Worm (Caenorhabditis elegans): ENCODE measurements around the gene tos-1.
A peak's percentile ranks its signal among the peaks of the same experiment; 100 is the strongest.

The tos-1 gene

ce11 chrV:9327691-9328090 is 16.3 kb downstream of the tos-1 start:
- TF ChIP-seq daf-16 (GFP tag; optimal IDR thresholded peaks at IDR 0.05) = no peak
- TF ChIP-seq daf-16 (tag; optimal IDR thresholded peaks at IDR 0.05) = peak; percentile 37
- TF ChIP-seq mdl-1 (tag; optimal IDR thresholded peaks at IDR 0.05) = peak in 1 of 2 experiments; percentile 28
- peak; percentile 69 for TF ChIP-seq hlh-11 (tag; optimal IDR thresholded peaks at IDR 0.05)
- TF ChIP-seq nhr-11 (tag; optimal IDR thresholded peaks at IDR 0.05) = peak; percentile 1
- TF ChIP-seq nhr-48 (tag; optimal IDR thresholded peaks at IDR 0.05) = peak; percentile 88
- no peak for TF ChIP-seq ztf-7 (tag; optimal IDR thresholded peaks at IDR 0.05)
- peak; percentile 39; the same call in 1 of the 2 replicates for TF ChIP-seq ceh-20 (GFP tag; IDR thresholded peaks at IDR 0.05)
- peak in 1 of 2 experiments; percentile 90 for TF ChIP-seq unc-62 (GFP tag; optimal IDR thresholded peaks at IDR 0.05 in 1 of 2)
- no peak for TF ChIP-seq unc-62 (tag; optimal IDR thresholded peaks at IDR 0.05)
- peak; percentile 6 for TF ChIP-seq mep-1 (tag; optimal IDR thresholded peaks at IDR 0.05)
- no peak for TF ChIP-seq daf-12 (tag; optimal IDR thresholded peaks at IDR 0.05)
- peak; percentile 13 for TF ChIP-seq dve-1 (tag; optimal IDR thresholded peaks at IDR 0.05; ENCODE audit: insufficient read depth)
- TF ChIP-seq mxl-2 (GFP tag; conservative IDR thresholded peaks at IDR 0.05) = peak; percentile 68; the same call in 1 of the 2 replicates
- TF ChIP-seq T26A8.4 (GFP tag; IDR thresholded peaks at IDR 0.05) = no peak
- peak; percentile 93 for TF ChIP-seq aha-1 (tag)
- peak; percentile 37 for TF ChIP-seq nhr-28 (tag; optimal IDR thresholded peaks at IDR 0.05)
- TF ChIP-seq hlh-30 (tag; optimal IDR thresholded peaks at IDR 0.05; ENCODE audit: insufficient read depth) = peak; percentile 25
- TF ChIP-seq dmd-6 (GFP tag; IDR thresholded peaks at IDR 0.05) = peak; percentile 54
- no peak for TF ChIP-seq attf-4 (tag; optimal IDR thresholded peaks at IDR 0.05)

ce11 chrV:9326903-9327302 is 17.1 kb downstream of the tos-1 start:
- TF ChIP-seq zfp-3 (GFP tag; conservative IDR thresholded peaks at IDR 0.05) (no peak), ama-1 (optimal IDR thresholded peaks at IDR 0.05) (peak; percentile 34), nhr-77 (tag; optimal IDR thresholded peaks at IDR 0.05) (peak; percentile 56)

ce11 chrV:9324167-9324566 is 19.8 kb downstream of the tos-1 start:
- TF ChIP-seq aha-1 (tag) (peak; percentile 53), mdl-1 (tag; optimal IDR thresholded peaks at IDR 0.05) (peak; percentile 4 to 42), pqm-1 (tag; optimal IDR thresholded peaks at IDR 0.05) (no peak), nhr-6 (tag; optimal IDR thresholded peaks at IDR 0.05) (no peak), egl-43 (GFP tag; IDR thresholded peaks at IDR 0.05) (no peak), T26A8.4 (GFP tag; IDR thresholded peaks at IDR 0.05) (no peak), dve-1 (tag; optimal IDR thresholded peaks at IDR 0.05; ENCODE audit: insufficient read depth) (peak; percentile 6), cey-2 (tag; optimal IDR thresholded peaks at IDR 0.05; ENCODE audit: borderline replicate concordance, insufficient read depth) (no peak), mxl-3 (GFP tag; optimal IDR thresholded peaks at IDR 0.05) (peak; percentile 56), fkh-10 (GFP tag; optimal IDR thresholded peaks at IDR 0.05) (no peak), hlh-30 (tag; optimal IDR thresholded peaks at IDR 0.05; ENCODE audit: insufficient read depth) (peak; percentile 56), snpc-1.2 (GFP tag; IDR thresholded peaks at IDR 0.05) (no peak)

ce11 chrV:9322886-9323285 is 21.1 kb downstream of the tos-1 start, which contains the start of gene tag-153:
Gene tag-153 (plus strand): TSS chrV:9323085.
- TF ChIP-seq F49E8.2 (tag; optimal IDR thresholded peaks at IDR 0.05; ENCODE audit: borderline replicate concordance) (no peak), mxl-3 (GFP tag; optimal IDR thresholded peaks at IDR 0.05) (no peak), daf-16 (GFP tag; optimal IDR thresholded peaks at IDR 0.05) (no peak), daf-16 (tag; optimal IDR thresholded peaks at IDR 0.05) (no peak), zfp-2 (tag; optimal IDR thresholded peaks at IDR 0.05) (no peak), ces-1 (GFP tag; optimal IDR thresholded peaks at IDR 0.05) (no peak), jun-1 (tag; optimal IDR thresholded peaks at IDR 0.05) (no peak), nhr-111 (GFP tag; optimal IDR thresholded peaks at IDR 0.05) (no peak), nhr-11 (tag; optimal IDR thresholded peaks at IDR 0.05) (no peak), ceh-32 (tag; optimal IDR thresholded peaks at IDR 0.05; ENCODE audit: poor library complexity) (no peak), duxl-1 (tag; optimal IDR thresholded peaks at IDR 0.05; ENCODE audit: poor library complexity) (no peak), D1046.2 (GFP tag; IDR thresholded peaks at IDR 0.05) (no peak), gei-8 (GFP tag; optimal IDR thresholded peaks at IDR 0.05) (no peak), nhr-76 (tag; optimal IDR thresholded peaks at IDR 0.05) (no peak), lin-29 (GFP tag; IDR thresholded peaks at IDR 0.05) (no peak), nhr-42 (GFP tag; IDR thresholded peaks at IDR 0.05) (no peak), Y48G9A.11 (GFP tag; IDR thresholded peaks at IDR 0.05) (no peak), lin-15B (tag; optimal IDR thresholded peaks at IDR 0.05) (no peak)

Measured in whole organism, L4 larva.